Fruit fly (Drosophila melanogaster) whole organism: ENCODE data around the gene UQCR-14.

Experiments used
- CG8478 ChIP-seq: fragments of >200 bp; optimal IDR thresholded peaks from 2 replicates; lab custom pipeline; 2018; ENCODE audit warnings: inconsistent platforms
- Dll ChIP-seq: fragments of >200 bp; optimal IDR thresholded peaks from 2 replicates; lab custom pipeline; 2017
- EcR ChIP-seq, 2 experiments: fragments of >200 bp; optimal IDR thresholded peaks; 2 replicates each; lab custom pipeline; 2017; ENCODE audit warnings: missing biosample characterization in 2 of 2, missing genetic modification characterization in 2 of 2, missing genetic modification reagents in 2 of 2
- pan ChIP-seq: fragments of >200 bp; optimal IDR thresholded peaks from 2 replicates; lab custom pipeline; 2017
- psq ChIP-seq: fragments of >200 bp; optimal IDR thresholded peaks from 2 replicates; lab custom pipeline; 2017
- usp ChIP-seq: fragments of >200 bp; optimal IDR thresholded peaks from 2 replicates; lab custom pipeline; 2017; ENCODE audit warnings: missing biosample characterization, missing genetic modification characterization, mixed read lengths

Gene UQCR-14

DNA sequence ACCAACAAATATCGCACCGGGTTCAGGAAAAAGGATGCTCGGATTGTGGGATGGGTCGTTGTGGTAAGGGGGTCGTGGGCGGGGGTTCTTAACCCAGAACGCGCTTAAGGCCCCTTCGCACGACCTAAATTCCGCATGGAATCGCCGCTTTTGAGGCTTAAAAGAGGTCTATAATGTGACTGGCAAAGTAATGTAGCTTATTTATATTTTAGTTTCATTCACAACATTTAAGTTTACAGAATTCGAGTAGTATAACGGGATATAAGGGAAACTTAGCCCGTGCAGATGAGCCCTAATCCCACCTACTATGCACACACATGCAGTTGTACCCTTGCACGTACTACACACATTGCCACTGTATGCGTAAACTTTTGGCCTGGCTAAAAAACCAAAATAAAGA lies 7.3 kb upstream of the UQCR-14 start:
- TF ChIP-seq CG8478 (lab: Kevin White, UChicago) (no peak), pan (lab: Kevin White, UChicago) (no peak), EcR (GFP tag; optimal IDR thresholded peaks at IDR 0.05; lab: Kevin White, UChicago) (no peak), Dll (lab: Kevin White, UChicago) (no peak), psq (lab: Kevin White, UChicago) (no peak), usp (GFP tag; lab: Kevin White, UChicago) (no peak)

DNA sequence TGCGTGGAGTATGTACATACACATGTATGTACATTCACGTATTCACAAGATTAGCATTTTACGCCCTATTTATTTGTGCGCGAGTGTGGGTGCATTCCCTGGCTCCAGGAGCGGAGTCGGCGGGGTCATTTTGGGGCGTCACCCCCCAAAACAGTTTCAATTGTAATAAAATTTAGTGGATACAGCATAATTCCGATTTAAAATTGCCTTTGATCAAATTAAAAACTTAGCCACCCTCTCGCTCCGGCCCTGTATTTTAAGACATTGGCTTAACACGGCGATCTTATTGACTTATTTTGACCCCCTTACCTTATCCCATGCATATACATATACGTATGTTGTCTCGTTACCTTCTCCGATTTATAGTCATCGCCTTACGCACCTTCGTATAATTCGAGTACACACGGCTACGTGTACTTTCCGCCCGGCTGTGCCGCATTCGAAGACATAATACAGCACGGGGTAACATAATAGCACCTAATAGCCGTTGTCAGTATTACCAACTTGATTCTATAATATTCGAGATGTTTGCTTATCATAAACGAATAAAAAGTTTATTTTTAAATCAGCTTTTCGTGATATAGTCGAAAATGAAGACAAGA lies 6.6 kb upstream of the UQCR-14 start:
- TF ChIP-seq Dll (lab: Kevin White, UChicago) (no peak), EcR (GFP tag; optimal IDR thresholded peaks at IDR 0.05; lab: Kevin White, UChicago) (no peak), pan (lab: Kevin White, UChicago) (no peak), usp (GFP tag; lab: Kevin White, UChicago) (no peak), CG8478 (lab: Kevin White, UChicago) (no peak), psq (lab: Kevin White, UChicago) (no peak)

DNA sequence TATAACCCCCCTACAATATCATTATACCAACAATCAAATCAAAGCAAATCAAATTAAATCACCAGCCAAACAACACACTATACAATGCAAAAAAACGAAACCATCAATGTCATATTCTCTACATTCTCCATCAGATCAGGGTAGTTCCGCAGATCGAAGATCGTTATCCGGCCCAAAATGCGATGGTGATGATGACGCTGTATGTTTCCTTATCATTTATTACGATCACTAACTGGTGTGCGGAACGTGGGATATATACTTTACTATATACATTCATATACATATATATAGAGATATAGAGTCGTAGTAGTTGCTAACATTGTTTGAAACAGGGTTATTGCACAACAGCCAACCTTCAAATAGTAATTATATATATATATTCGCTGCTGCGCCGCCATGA lies 4.8 kb upstream of the UQCR-14 start:
- TF ChIP-seq psq (lab: Kevin White, UChicago) (no peak), EcR (GFP tag; optimal IDR thresholded peaks at IDR 0.05; lab: Kevin White, UChicago) (no peak), usp (GFP tag; lab: Kevin White, UChicago) (no peak), pan (lab: Kevin White, UChicago) (no peak), CG8478 (lab: Kevin White, UChicago) (no peak), Dll (lab: Kevin White, UChicago) (no peak)

DNA sequence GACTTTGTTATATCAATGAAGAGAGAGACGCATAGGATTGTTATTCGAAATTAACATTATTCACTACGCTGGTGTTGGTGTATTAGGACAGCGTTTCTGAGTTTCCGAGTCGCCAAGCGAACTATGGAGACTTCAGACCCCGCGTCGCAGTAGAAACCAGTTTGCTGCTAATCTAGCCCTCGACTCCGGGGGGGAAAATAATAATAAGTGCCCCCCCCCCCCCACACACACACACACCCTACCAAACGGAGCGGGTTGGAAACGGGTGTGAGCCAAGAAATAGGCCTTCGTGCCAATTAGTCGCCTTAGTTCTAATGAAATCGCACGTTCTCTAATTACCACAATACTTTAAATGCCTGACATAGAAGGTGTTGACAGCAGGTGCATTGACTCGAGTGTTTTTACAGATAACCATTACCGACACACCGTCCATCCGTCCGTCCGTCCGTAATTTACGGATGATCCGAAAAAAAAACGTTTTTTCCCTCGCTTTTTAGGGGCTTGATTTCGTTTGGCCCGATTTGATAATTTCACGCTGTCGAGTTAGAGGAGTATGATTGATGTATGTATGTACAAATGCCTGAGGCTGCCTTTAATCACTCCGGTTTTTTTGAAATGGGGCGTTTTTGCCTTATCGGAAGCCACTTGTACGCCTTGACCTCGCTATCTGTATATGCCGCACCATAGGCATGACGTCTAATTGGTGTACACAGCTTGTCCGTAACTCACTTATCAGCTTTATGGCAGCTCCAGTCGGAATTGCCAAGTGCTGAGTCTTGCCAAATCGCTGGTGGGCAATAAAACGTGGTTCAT lies 4.2 kb upstream of the UQCR-14 start:
- TF ChIP-seq EcR (GFP tag; optimal IDR thresholded peaks at IDR 0.05; lab: Kevin White, UChicago), result no peak
- TF ChIP-seq CG8478 (lab: Kevin White, UChicago), result no peak
- TF ChIP-seq Dll (lab: Kevin White, UChicago), result no peak
- TF ChIP-seq usp (GFP tag; lab: Kevin White, UChicago), result no peak
- no peak for TF ChIP-seq pan (lab: Kevin White, UChicago)
- no peak for TF ChIP-seq psq (lab: Kevin White, UChicago)

DNA sequence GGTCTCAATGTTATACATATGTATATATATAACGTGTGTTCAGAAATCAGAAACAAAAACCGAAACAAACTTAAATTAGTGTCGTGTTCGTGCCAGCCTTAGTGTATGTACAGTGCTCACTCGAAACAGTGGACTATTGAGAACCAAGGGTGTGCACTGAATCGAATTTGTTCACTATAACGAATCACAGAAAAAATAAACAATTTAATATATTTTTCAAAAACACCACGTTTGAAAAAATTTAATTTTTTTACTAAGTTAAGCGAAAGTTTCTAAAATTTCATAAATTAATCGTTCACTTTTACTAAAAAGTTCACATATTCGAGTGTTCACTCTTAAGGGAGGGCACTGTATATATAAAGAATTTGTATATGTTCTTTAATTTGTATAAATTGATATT lies 902 bp upstream of the UQCR-14 start:
- TF ChIP-seq usp (GFP tag; lab: Kevin White, UChicago) (no peak), CG8478 (lab: Kevin White, UChicago) (no peak), pan (lab: Kevin White, UChicago) (no peak), psq (lab: Kevin White, UChicago) (no peak), EcR (GFP tag; optimal IDR thresholded peaks at IDR 0.05; lab: Kevin White, UChicago) (no peak), Dll (lab: Kevin White, UChicago) (no peak)

DNA sequence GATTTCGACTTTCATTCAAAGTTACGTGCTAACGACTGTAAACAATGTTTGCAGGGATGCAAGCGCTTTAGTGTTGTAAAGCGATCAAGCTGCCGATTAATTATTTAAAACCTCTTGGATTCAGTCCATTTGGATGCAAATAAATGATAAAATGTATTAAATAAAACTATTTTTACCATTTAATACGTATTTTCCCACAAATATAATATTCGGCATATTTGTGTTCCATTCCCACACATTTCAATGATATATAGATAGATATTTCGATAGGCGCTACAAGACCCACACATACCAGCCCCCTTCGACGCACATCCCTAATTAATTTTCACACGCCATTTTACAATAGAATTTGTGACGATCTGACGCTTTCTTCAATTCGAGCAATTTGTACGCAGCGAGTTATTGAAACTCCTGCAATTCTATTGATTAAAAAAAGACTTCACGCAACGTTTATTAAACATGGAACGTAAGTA lies 2.4 kb downstream of the UQCR-14 start, which contains the start of the genes CG32576 and caz:
Gene CG32576 (minus strand): TSS at position 42 of the 473 bp plus-strand sequence.
Gene caz (plus strand): TSS at position 319 of the 473 bp plus-strand sequence.
- TF ChIP-seq usp (GFP tag; lab: Kevin White, UChicago) (no peak), psq (lab: Kevin White, UChicago) (no peak), pan (lab: Kevin White, UChicago) (no peak), CG8478 (lab: Kevin White, UChicago) (no peak), EcR (GFP tag; optimal IDR thresholded peaks at IDR 0.05; lab: Kevin White, UChicago) (no peak), Dll (lab: Kevin White, UChicago) (no peak)

DNA sequence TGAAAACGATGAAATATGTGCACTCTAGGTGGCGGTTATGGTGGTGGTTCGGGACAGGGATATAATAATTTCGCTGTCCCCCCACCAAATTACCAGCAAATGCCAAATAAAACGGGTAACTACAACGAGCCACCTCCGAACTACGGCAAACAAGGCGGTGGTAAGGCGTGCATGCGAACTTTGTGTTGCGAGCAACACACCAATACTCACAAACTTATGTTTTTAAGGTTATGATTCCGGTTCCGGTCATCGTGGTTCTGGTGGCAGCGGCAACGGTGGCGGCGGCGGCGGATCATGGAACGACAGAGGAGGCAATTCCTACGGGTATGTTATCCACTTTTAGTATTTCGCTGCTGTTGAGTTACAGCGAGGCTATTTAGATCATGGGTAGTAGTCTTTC lies 2.9 kb downstream of the UQCR-14 start:
- TF ChIP-seq pan (lab: Kevin White, UChicago), result no peak

DNA sequence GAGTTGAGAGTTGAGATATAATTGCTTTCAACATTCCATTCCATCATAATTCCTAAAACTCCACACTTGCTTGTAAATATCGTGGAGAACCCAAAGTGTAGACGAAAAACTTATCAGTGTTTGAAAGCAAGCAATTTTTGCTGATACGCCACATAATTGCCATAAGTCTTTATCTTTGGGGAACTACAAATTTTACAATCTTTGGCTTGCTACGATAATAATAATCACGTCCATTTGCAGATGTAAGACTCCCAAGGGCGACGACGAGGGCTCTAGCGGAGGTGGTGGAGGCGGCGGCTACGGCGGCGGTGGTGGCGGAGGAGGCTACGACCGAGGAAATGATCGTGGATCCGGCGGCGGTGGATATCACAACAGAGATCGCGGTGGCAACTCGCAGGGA lies 6.6 kb downstream of the UQCR-14 start:
- TF ChIP-seq psq (lab: Kevin White, UChicago), result no peak
- TF ChIP-seq EcR (GFP tag; optimal IDR thresholded peaks at IDR 0.05; lab: Kevin White, UChicago), result no peak

DNA sequence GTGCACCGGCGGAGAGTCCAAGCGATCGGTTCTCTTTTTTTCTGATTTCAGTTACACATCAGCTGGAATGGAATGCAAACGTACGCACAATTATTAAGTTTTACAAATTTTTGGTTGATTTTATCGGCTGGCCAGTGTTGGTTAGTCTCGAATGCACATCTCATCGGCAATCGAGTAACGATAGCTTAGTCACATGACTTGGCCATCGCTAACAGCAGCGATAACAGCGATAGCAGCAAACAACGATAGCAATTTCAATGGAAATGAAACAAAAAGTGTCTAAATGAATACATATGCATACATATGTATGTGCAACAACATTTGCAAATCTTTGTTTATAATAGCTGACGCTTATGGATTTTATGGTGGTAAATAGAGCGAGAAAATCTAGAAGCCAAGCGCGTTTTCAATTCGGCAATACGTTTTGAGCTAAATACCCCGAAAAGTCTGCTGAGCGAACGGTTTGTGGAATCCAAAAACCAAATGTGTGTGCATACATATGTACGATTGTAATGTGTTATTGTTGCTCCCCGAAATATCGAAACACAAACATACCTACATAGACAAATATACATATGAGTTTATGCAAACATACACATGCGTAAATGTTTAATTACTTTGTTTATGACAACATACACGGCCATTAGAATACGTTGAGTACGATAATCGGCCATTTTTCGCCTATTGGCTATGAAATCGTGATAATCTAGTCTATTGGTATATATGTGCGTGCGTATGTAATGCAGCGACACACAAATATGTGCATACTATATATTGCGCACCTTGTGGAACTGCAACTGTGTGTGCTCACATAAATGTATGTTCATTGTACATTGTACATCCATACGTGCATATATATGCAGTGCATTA lies 10.6 kb downstream of the UQCR-14 start, which contains the start of gene CG3632:
Gene CG3632 (plus strand): TSS at position 249 of the 870 bp plus-strand sequence.
- TF ChIP-seq pan (lab: Kevin White, UChicago), result no peak
- no peak for TF ChIP-seq EcR (GFP tag; optimal IDR thresholded peaks at IDR 0.05; lab: Kevin White, UChicago)
- TF ChIP-seq CG8478 (lab: Kevin White, UChicago), result no peak

DNA sequence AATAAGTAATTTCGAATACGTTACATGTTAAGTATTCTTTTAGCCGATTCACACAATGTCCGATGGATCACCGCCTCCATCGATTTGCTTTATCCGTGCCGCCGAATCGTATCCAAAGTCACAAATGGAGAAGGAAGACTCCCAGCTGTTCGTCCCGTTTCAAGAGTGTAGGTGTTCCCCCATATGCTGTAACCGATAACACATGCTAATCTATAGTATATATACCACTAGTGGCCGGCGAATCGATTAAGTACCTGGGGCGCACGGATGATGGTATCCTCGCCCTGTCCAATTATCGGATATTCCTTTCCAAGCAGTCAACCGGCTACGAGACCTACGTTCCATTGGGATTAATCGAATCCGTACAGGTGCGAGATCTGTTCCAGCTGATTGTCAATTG lies 11.5 kb downstream of the UQCR-14 start, which contains the start of gene ERp44:
Gene ERp44 (minus strand): TSS at position 101 of the 400 bp plus-strand sequence.
- TF ChIP-seq psq (lab: Kevin White, UChicago) (no peak), pan (lab: Kevin White, UChicago) (no peak), EcR (GFP tag; optimal IDR thresholded peaks at IDR 0.05; lab: Kevin White, UChicago) (no peak), usp (GFP tag; lab: Kevin White, UChicago) (no peak), CG8478 (lab: Kevin White, UChicago) (no peak), Dll (lab: Kevin White, UChicago) (no peak)

DNA sequence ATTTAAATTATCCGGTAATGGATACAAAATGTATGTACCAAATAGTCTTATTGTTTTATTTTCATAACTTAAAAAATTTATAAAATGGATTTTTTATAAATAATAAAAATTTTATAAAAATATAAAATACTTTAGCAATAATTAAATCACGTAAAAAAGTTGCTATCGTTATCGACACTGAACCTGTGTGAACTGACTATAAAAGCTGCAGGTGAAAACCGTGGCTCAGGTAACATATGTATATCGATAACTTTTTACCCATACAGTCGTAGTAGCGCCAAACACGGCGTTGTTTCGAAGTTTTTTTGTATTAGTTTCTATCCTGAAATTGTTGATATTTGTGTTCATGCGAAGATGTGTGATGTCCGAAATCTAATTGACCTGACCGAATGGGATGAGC lies 17.5 kb downstream of the UQCR-14 start, which contains the start of gene CG3679:
Gene CG3679 (plus strand): TSS at position 235 of the 400 bp plus-strand sequence.
- TF ChIP-seq usp (GFP tag; lab: Kevin White, UChicago) (no peak), EcR (GFP tag; optimal IDR thresholded peaks at IDR 0.05; lab: Kevin White, UChicago) (no peak), psq (lab: Kevin White, UChicago) (no peak), Dll (lab: Kevin White, UChicago) (no peak)
